Fruit fly (Drosophila melanogaster) Kc167 (cell line): Measurements from ENCODE around the gene CG15740.

Experiments used
- Myc ChIP-seq: fragments of >200 bp; optimal IDR thresholded peaks from 2 replicates; lab custom pipeline; 2017; ENCODE audit warnings: missing external identifiers
- h ChIP-seq: fragments of >200 bp; optimal IDR thresholded peaks from 3 replicates; lab custom pipeline; 2018; ENCODE audit warnings: missing external identifiers
- psq ChIP-seq: fragments of >200 bp; optimal IDR thresholded peaks from 2 replicates; lab custom pipeline; 2017; ENCODE audit warnings: missing external identifiers
- ttk ChIP-seq: sonication (Bioruptor generic); optimal IDR thresholded peaks from 2 replicates; lab custom pipeline; 2017; ENCODE audit warnings: missing external identifiers

- TF ChIP-seq ttk (lab: Kevin White, UChicago) (no peak), h (lab: Kevin White, UChicago) (no peak), Myc (no peak), psq (lab: Kevin White, UChicago) (peak; percentile 95)
Measured at dm6 chrX:11806867-11807747, 38.8 kb downstream of the CG15740 start, which contains the start of gene Hsc70-3.
